Fruit fly (Drosophila melanogaster) whole organism, adult: ENCODE measurements around the gene ppk27.

Experiments
- CG5204 ChIP-seq: fragments of 200-800 bp; sonication (Bioruptor generic); optimal IDR thresholded peaks from 2 replicates; lab custom pipeline; 2016; ENCODE audit warnings: missing biosample characterization, missing genetic modification characterization
- bab1 ChIP-seq: fragments of 200-800 bp; sonication (Bioruptor generic); optimal IDR thresholded peaks from 3 replicates; lab custom pipeline; 2019; ENCODE audit warnings: missing biosample characterization, mild to moderate bottlenecking, missing genetic modification characterization, moderate library complexity

DNA sequence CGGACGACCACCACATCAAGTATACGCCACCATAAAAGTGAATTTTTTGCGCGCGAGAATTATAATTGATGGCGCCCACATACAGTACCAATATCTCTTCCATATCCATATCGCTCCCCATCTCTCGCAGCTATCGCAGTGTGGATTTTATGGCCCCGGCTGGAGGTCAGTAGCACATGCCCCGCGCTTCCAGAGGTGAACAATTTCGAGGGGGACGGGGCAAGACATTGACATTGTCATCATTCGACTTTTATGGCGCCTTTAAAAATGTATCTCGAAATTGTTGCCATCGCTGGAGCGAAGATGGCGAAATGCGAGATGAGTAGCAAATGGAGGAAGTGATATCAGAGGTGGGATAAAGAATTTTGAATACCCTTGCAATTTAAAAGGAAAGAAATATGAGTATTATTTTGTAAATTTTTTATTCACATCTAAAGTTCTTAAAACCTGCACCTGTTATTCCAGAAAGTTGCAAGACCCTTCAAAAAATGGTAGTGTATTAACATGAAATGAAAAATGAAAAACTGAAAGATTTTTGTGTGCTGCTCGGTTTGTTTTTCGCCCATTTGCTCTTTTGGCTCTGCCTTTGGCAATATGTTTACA, 5.5 kb upstream of the ppk27 start:
- TF ChIP-seq bab1 (GFP tag; lab: Kevin White, UChicago) (no peak), CG5204 (GFP tag; lab: Kevin White, UChicago) (no peak)
